Fruit fly (Drosophila melanogaster) whole organism: ENCODE data around the gene CG42818.

Experiments used
- pan ChIP-seq: fragments of >200 bp; optimal IDR thresholded peaks from 2 replicates; lab custom pipeline; 2017
- usp ChIP-seq: fragments of >200 bp; optimal IDR thresholded peaks from 2 replicates; lab custom pipeline; 2017; ENCODE audit warnings: missing biosample characterization, missing genetic modification characterization, mixed read lengths

DNA sequence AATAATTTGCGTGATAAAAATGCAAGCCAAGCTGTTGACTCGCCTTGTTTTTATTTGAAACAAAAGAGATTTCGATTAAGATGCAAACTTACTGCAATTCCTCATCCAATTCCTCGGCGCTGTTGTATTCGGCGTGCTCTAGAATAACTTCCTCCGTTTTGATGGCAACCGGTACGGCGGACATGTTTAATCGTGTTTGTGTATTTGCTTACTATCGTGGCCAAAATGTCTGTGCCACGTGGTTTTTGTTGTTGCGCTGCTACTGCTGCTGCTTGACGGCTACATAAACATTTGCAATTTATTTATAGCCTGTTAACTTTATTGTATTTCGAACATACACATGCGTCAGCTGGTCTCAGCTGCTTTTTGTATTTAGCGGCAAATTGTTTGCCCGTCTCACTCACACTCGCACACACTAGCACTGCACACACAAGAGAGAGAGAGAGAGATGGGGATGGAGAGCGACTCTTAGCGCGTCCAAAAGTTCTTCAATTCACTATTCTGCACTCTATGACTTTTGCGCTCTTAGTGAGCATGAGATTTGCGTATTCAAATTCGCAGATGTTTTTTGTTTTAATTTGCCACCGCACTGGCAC, 45.4 kb downstream of the CG42818 start:
- no peak for TF ChIP-seq pan (lab: Kevin White, UChicago)
- no peak for TF ChIP-seq usp (GFP tag; lab: Kevin White, UChicago)
